Fruit fly (Drosophila melanogaster): ENCODE data around the gene Septin1.
A peak's percentile ranks its signal among the peaks of the same experiment; 100 is the strongest.

The Septin1 gene

dm6 chrX:21357810-21358671 lies at the start of gene Septin1:
Septin1 (plus strand) TSS chrX:21358286.
- TF ChIP-seq CG1620 (GFP tag; optimal IDR thresholded peaks at IDR 0.05), result peak; percentile 0
- TF ChIP-seq Mnt (GFP tag; optimal IDR thresholded peaks at IDR 0.05), result peak; percentile 39
- TF ChIP-seq CG5204 (GFP tag; optimal IDR thresholded peaks at IDR 0.05), result no peak
- no peak for TF ChIP-seq CG12768 (GFP tag; optimal IDR thresholded peaks at IDR 0.05)
- peak; percentile 45 for TF ChIP-seq CG11617 (GFP tag; optimal IDR thresholded peaks at IDR 0.05)
- no peak for TF ChIP-seq toe (GFP tag; optimal IDR thresholded peaks at IDR 0.05)
- no peak for TF ChIP-seq Hr96 (GFP tag; optimal IDR thresholded peaks at IDR 0.05)
- TF ChIP-seq Crg-1 (GFP tag; optimal IDR thresholded peaks at IDR 0.05), result no peak
- peak; percentile 3 for TF ChIP-seq CG14711 (tag; optimal IDR thresholded peaks at IDR 0.05)

- peak; percentile 50 to 83 for TF ChIP-seq cnc (optimal IDR thresholded peaks at IDR 0.05)
- no peak for TF ChIP-seq CG12768 (GFP tag; optimal IDR thresholded peaks at IDR 0.05)
- no peak for TF ChIP-seq cic (GFP tag; optimal IDR thresholded peaks at IDR 0.05)
- peak; percentile 6 for TF ChIP-seq CG1620 (GFP tag; optimal IDR thresholded peaks at IDR 0.05)
- TF ChIP-seq bab1 (GFP tag; optimal IDR thresholded peaks at IDR 0.05), result peak; percentile 42
- no peak for TF ChIP-seq CG5204 (GFP tag; optimal IDR thresholded peaks at IDR 0.05)
- TF ChIP-seq tj (GFP tag; optimal IDR thresholded peaks at IDR 0.05), result peak; percentile 53
- TF ChIP-seq CG11617 (GFP tag; optimal IDR thresholded peaks at IDR 0.05), result no peak
- no peak for TF ChIP-seq ovo (GFP tag; optimal IDR thresholded peaks at IDR 0.05)
- no peak for TF ChIP-seq CG14711 (tag; optimal IDR thresholded peaks at IDR 0.05)
- peak; percentile 22 for TF ChIP-seq Mnt (GFP tag; optimal IDR thresholded peaks at IDR 0.05)
- no peak for TF ChIP-seq Hr96 (GFP tag; optimal IDR thresholded peaks at IDR 0.05)
Observed at dm6 chrX:21315852-21316251, 42.2 kb upstream of the Septin1 start, which contains the start of gene Rpt6. Rpt6 (plus strand) TSS chrX:21316052.

- no peak for TF ChIP-seq CG14711 (tag; optimal IDR thresholded peaks at IDR 0.05)
- no peak for TF ChIP-seq Clk (GFP tag; optimal IDR thresholded peaks at IDR 0.05)
- no peak for TF ChIP-seq bab1 (GFP tag; optimal IDR thresholded peaks at IDR 0.05)
- TF ChIP-seq tj (GFP tag; optimal IDR thresholded peaks at IDR 0.05), result no peak
- no peak for TF ChIP-seq CG11617 (GFP tag; optimal IDR thresholded peaks at IDR 0.05)
- no peak for TF ChIP-seq Hr96 (GFP tag; optimal IDR thresholded peaks at IDR 0.05)
- TF ChIP-seq CG33017 (tag; optimal IDR thresholded peaks at IDR 0.05), result no peak
- TF ChIP-seq cnc (optimal IDR thresholded peaks at IDR 0.05), result no peak
- no peak for TF ChIP-seq CG5204 (GFP tag; optimal IDR thresholded peaks at IDR 0.05)
- no peak for TF ChIP-seq Crg-1 (GFP tag; optimal IDR thresholded peaks at IDR 0.05)
- TF ChIP-seq toe (GFP tag; optimal IDR thresholded peaks at IDR 0.05), result no peak
- TF ChIP-seq Mnt (GFP tag; optimal IDR thresholded peaks at IDR 0.05), result no peak
- no peak for TF ChIP-seq ovo (GFP tag; optimal IDR thresholded peaks at IDR 0.05)
- no peak for TF ChIP-seq CG1620 (GFP tag; optimal IDR thresholded peaks at IDR 0.05)
- no peak for TF ChIP-seq CG12768 (GFP tag; optimal IDR thresholded peaks at IDR 0.05)
Observed at dm6 chrX:21317422-21317821, 40.7 kb upstream of the Septin1 start, which contains the start of gene CG1801. CG1801 (minus strand) TSS chrX:21317522.

- TF ChIP-seq toe (GFP tag; optimal IDR thresholded peaks at IDR 0.05), result peak; percentile 67
- peak; percentile 82 for TF ChIP-seq CG14711 (tag; optimal IDR thresholded peaks at IDR 0.05)
- TF ChIP-seq Crg-1 (GFP tag; optimal IDR thresholded peaks at IDR 0.05), result peak; percentile 84
- TF ChIP-seq CG7045 (GFP tag; optimal IDR thresholded peaks at IDR 0.05), result peak; percentile 65
- TF ChIP-seq cnc (optimal IDR thresholded peaks at IDR 0.05), result no peak
- TF ChIP-seq Mnt (GFP tag; optimal IDR thresholded peaks at IDR 0.05), result peak; percentile 56
- TF ChIP-seq CG33017 (tag; optimal IDR thresholded peaks at IDR 0.05), result peak; percentile 67
- TF ChIP-seq CG5204 (GFP tag; optimal IDR thresholded peaks at IDR 0.05), result peak; percentile 77
- TF ChIP-seq CG1620 (GFP tag; optimal IDR thresholded peaks at IDR 0.05), result peak; percentile 83
- TF ChIP-seq kay (GFP tag; ENCODE audit: borderline replicate concordance), result no peak
- peak; percentile 76 for TF ChIP-seq cic (GFP tag; optimal IDR thresholded peaks at IDR 0.05)
- peak; percentile 75 for TF ChIP-seq pad (GFP tag; optimal IDR thresholded peaks at IDR 0.05)
- TF ChIP-seq bab1 (GFP tag; optimal IDR thresholded peaks at IDR 0.05), result peak; percentile 81
- peak; percentile 76 for TF ChIP-seq CG12768 (GFP tag; optimal IDR thresholded peaks at IDR 0.05)
- peak; percentile 80 for TF ChIP-seq CG11617 (GFP tag; optimal IDR thresholded peaks at IDR 0.05)
- peak; percentile 85 for TF ChIP-seq tj (GFP tag; optimal IDR thresholded peaks at IDR 0.05)
- peak; percentile 16 for TF ChIP-seq Clk (GFP tag; optimal IDR thresholded peaks at IDR 0.05)
- peak; percentile 55 for TF ChIP-seq ovo (GFP tag; optimal IDR thresholded peaks at IDR 0.05)
- no peak for TF ChIP-seq Hr96 (GFP tag; optimal IDR thresholded peaks at IDR 0.05)
- TF ChIP-seq CG7101 (tag; optimal IDR thresholded peaks at IDR 0.05), result peak; percentile 89
Observed at dm6 chrX:21319202-21319772, 38.8 kb upstream of the Septin1 start, which contains the start of the genes SLIRP1 and anox. SLIRP1 (minus strand) TSS chrX:21319296. anox (minus strand) TSS chrX:21319296.

- TF ChIP-seq CG14711 (tag; optimal IDR thresholded peaks at IDR 0.05), result peak; percentile 64
- TF ChIP-seq Hr96 (GFP tag; optimal IDR thresholded peaks at IDR 0.05), result no peak
- TF ChIP-seq cnc (optimal IDR thresholded peaks at IDR 0.05), result no peak
- TF ChIP-seq Mnt (GFP tag; optimal IDR thresholded peaks at IDR 0.05), result no peak
- peak; percentile 30 for TF ChIP-seq Clk (GFP tag; optimal IDR thresholded peaks at IDR 0.05)
- TF ChIP-seq CG11617 (GFP tag; optimal IDR thresholded peaks at IDR 0.05), result no peak
- peak; percentile 62 for TF ChIP-seq pad (GFP tag; optimal IDR thresholded peaks at IDR 0.05)
- TF ChIP-seq CG5204 (GFP tag; optimal IDR thresholded peaks at IDR 0.05), result no peak
- no peak for TF ChIP-seq ovo (GFP tag; optimal IDR thresholded peaks at IDR 0.05)
- no peak for TF ChIP-seq CG1620 (GFP tag; optimal IDR thresholded peaks at IDR 0.05)
- no peak for TF ChIP-seq CG7101 (tag; optimal IDR thresholded peaks at IDR 0.05)
- no peak for TF ChIP-seq Crg-1 (GFP tag; optimal IDR thresholded peaks at IDR 0.05)
- peak; percentile 48 for TF ChIP-seq toe (GFP tag; optimal IDR thresholded peaks at IDR 0.05)
- TF ChIP-seq CG7045 (GFP tag; optimal IDR thresholded peaks at IDR 0.05), result peak; percentile 33
- no peak for TF ChIP-seq cic (GFP tag; optimal IDR thresholded peaks at IDR 0.05)
- no peak for TF ChIP-seq tj (GFP tag; optimal IDR thresholded peaks at IDR 0.05)
- TF ChIP-seq bab1 (GFP tag; optimal IDR thresholded peaks at IDR 0.05), result no peak
- TF ChIP-seq kay (GFP tag; ENCODE audit: borderline replicate concordance), result no peak
Observed at dm6 chrX:21322289-21322981, 35.7 kb upstream of the Septin1 start.
